Worm (Caenorhabditis elegans) whole organism, mixed stage, embryonic: ENCODE data around the gene lig-4.

Experiments
- sem-2 ChIP-seq: fragments of 200-800 bp; sonication (Bioruptor generic); optimal IDR thresholded peaks from 2 replicates; lab custom pipeline; 2018; ENCODE audit warnings: mild to moderate bottlenecking, missing genetic modification characterization, missing compliant biosample characterization
- unc-39 ChIP-seq: fragments of 150-350 bp; optimal IDR thresholded peaks from 2 replicates; lab custom pipeline; 2014; ENCODE audit warnings: missing biosample characterization, missing genetic modification characterization

DNA sequence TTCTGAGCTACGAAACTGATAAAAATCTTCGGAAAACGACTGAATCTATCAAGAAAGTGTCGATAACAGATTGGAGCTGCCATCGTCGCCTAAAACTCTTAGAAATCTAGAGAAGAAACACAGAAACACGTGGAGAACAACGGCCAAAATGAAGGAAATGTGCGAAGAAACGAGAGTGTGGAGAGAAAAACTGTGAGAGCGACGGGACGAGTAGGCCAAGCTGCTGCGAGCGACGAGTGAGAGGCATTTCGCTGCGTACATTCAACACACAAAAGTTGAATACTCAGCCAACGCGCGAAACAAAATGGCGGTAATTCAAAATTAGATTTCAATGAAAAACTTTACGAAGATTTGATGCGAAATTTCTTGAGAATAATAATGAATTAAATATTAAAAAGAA, 22.9 kb upstream of the lig-4 start:
- TF ChIP-seq unc-39 (tag; lab: Kevin White, UChicago), result no peak
- no peak for TF ChIP-seq sem-2 (GFP tag; lab: Kevin White, UChicago)
